Worm (Caenorhabditis elegans) whole organism, L3 larva: Measurements from ENCODE around the gene sdz-12.

Experiments
- R02D3.7 ChIP-seq: fragments of 150-350 bp; optimal IDR thresholded peaks from 2 replicates; lab custom pipeline; 2014; ENCODE audit warnings: missing biosample characterization, missing genetic modification characterization
- ZK546.5 ChIP-seq: sonication (generic microtip); optimal IDR thresholded peaks from 2 replicates; lab custom pipeline; 2017; ENCODE audit warnings: missing biosample characterization, missing genetic modification characterization
- aly-2 ChIP-seq: fragments of 150-350 bp; optimal IDR thresholded peaks from 2 replicates; lab custom pipeline; 2014; ENCODE audit warnings: missing biosample characterization, missing genetic modification characterization
- ama-1 ChIP-seq: fragments of 150-350 bp; optimal IDR thresholded peaks from 2 replicates; lab custom pipeline; 2018
- ceh-16 ChIP-seq: sonication (generic microtip); optimal IDR thresholded peaks from 2 replicates; lab custom pipeline; 2017; ENCODE audit warnings: missing biosample characterization, missing genetic modification characterization
- ceh-9 ChIP-seq: sonication (generic microtip); optimal IDR thresholded peaks from 2 replicates; lab custom pipeline; 2018; ENCODE audit warnings: missing biosample characterization, missing genetic modification characterization
- egl-5 ChIP-seq: fragments of 150-350 bp; optimal IDR thresholded peaks from 2 replicates; lab custom pipeline; 2017; ENCODE audit warnings: missing biosample characterization, missing genetic modification reagents, missing genetic modification characterization, inconsistent platforms
- elt-2 ChIP-seq: sonication (generic microtip); optimal IDR thresholded peaks from 2 replicates; lab custom pipeline; 2016; ENCODE audit warnings: missing genetic modification reagents, mild to moderate bottlenecking, missing genetic modification characterization, missing compliant biosample characterization
- eor-1 ChIP-seq, 2 experiments: fragments of 150-350 bp; optimal IDR thresholded peaks; 2 replicates each; lab custom pipeline; 2014 to 2018; ENCODE audit warnings: missing biosample characterization in 2 of 2, missing genetic modification characterization in 2 of 2
- fkh-10 ChIP-seq: sonication (generic microtip); optimal IDR thresholded peaks from 2 replicates; lab custom pipeline; 2017; ENCODE audit warnings: missing biosample characterization, missing genetic modification reagents, missing genetic modification characterization
- fkh-2 ChIP-seq: fragments of 150-350 bp; optimal IDR thresholded peaks from 2 replicates; lab custom pipeline; 2014; ENCODE audit warnings: missing biosample characterization, missing genetic modification reagents, missing genetic modification characterization
- fos-1 ChIP-seq: fragments of 150-350 bp; optimal IDR thresholded peaks from 2 replicates; lab custom pipeline; 2014; ENCODE audit warnings: missing biosample characterization, missing genetic modification characterization
- lin-15B ChIP-seq: fragments of 150-350 bp; optimal IDR thresholded peaks from 2 replicates; lab custom pipeline; 2014; ENCODE audit warnings: missing biosample characterization, missing genetic modification characterization
- lin-39 ChIP-seq: fragments of 150-350 bp; optimal IDR thresholded peaks from 2 replicates; lab custom pipeline; 2018; ENCODE audit warnings: missing biosample characterization, missing genetic modification reagents, missing genetic modification characterization
- lsy-12 ChIP-seq: sonication (generic microtip); optimal IDR thresholded peaks from 2 replicates; lab custom pipeline; 2016; ENCODE audit warnings: mild to moderate bottlenecking, missing genetic modification characterization, missing compliant biosample characterization
- mdl-1 ChIP-seq: fragments of 150-350 bp; optimal IDR thresholded peaks from 2 replicates; lab custom pipeline; 2014; ENCODE audit warnings: missing biosample characterization, missing genetic modification characterization
- mml-1 ChIP-seq: fragments of 150-350 bp; sonication (generic microtip); optimal IDR thresholded peaks from 3 replicates; lab custom pipeline; 2014; ENCODE audit warnings: missing biosample characterization, missing genetic modification characterization
- nfya-1 ChIP-seq: sonication (generic microtip); optimal IDR thresholded peaks from 2 replicates; lab custom pipeline; 2017; ENCODE audit warnings: missing genetic modification characterization, mild to moderate bottlenecking, missing compliant biosample characterization, antibody characterized with exemption, moderate library complexity; ENCODE audit not compliant: insufficient read depth
- nhr-11 ChIP-seq: fragments of 150-350 bp; optimal IDR thresholded peaks from 2 replicates; lab custom pipeline; 2014; ENCODE audit warnings: missing biosample characterization, missing genetic modification characterization
- nhr-12 ChIP-seq: fragments of 150-350 bp; optimal IDR thresholded peaks from 2 replicates; lab custom pipeline; 2014; ENCODE audit warnings: missing biosample characterization, missing genetic modification characterization
- nhr-23 ChIP-seq: fragments of 150-350 bp; optimal IDR thresholded peaks from 2 replicates; lab custom pipeline; 2014; ENCODE audit warnings: missing biosample characterization, missing genetic modification reagents, missing genetic modification characterization
- nhr-237 ChIP-seq: fragments of 150-350 bp; optimal IDR thresholded peaks from 2 replicates; lab custom pipeline; 2014; ENCODE audit warnings: missing biosample characterization, missing genetic modification characterization
- nhr-25 ChIP-seq: sonication (generic microtip); optimal IDR thresholded peaks from 2 replicates; lab custom pipeline; 2017; ENCODE audit warnings: missing biosample characterization, missing genetic modification characterization
- nhr-43 ChIP-seq: sonication (generic microtip); optimal IDR thresholded peaks from 2 replicates; lab custom pipeline; 2016; ENCODE audit warnings: mild to moderate bottlenecking, missing genetic modification characterization, missing compliant biosample characterization; ENCODE audit not compliant: poor library complexity, severe bottlenecking
- nhr-67 ChIP-seq: fragments of 150-350 bp; optimal IDR thresholded peaks from 2 replicates; lab custom pipeline; 2014; ENCODE audit warnings: missing biosample characterization, missing genetic modification characterization
- nhr-76 ChIP-seq: fragments of 150-350 bp; sonication (generic microtip); optimal IDR thresholded peaks from 5 replicates; lab custom pipeline; 2014; ENCODE audit warnings: missing biosample characterization, missing genetic modification characterization
- nhr-77 ChIP-seq: fragments of 150-350 bp; optimal IDR thresholded peaks from 2 replicates; lab custom pipeline; 2014; ENCODE audit warnings: missing biosample characterization, missing genetic modification characterization
- pqm-1 ChIP-seq: fragments of 150-350 bp; optimal IDR thresholded peaks from 2 replicates; lab custom pipeline; 2017; ENCODE audit warnings: missing biosample characterization, missing genetic modification characterization, inconsistent platforms
- sea-2 ChIP-seq: fragments of 150-350 bp; sonication (generic microtip); optimal IDR thresholded peaks from 4 replicates; lab custom pipeline; 2014; ENCODE audit warnings: missing biosample characterization, missing genetic modification reagents, missing genetic modification characterization
- snpc-4 ChIP-seq: fragments of 150-350 bp; optimal IDR thresholded peaks from 2 replicates; lab custom pipeline; 2014; ENCODE audit warnings: missing biosample characterization, missing genetic modification characterization
- tbx-2 ChIP-seq: sonication (generic microtip); optimal IDR thresholded peaks from 2 replicates; lab custom pipeline; 2016; ENCODE audit warnings: mild to moderate bottlenecking, missing genetic modification characterization, missing compliant biosample characterization
- unc-39 ChIP-seq: sonication (generic microtip); optimal IDR thresholded peaks from 4 replicates; lab custom pipeline; 2017; ENCODE audit warnings: missing biosample characterization, missing genetic modification characterization
- unc-62 ChIP-seq: fragments of 150-350 bp; sonication (generic microtip); optimal IDR thresholded peaks from 4 replicates; lab custom pipeline; 2014; ENCODE audit warnings: missing biosample characterization, missing genetic modification reagents, missing genetic modification characterization
- ztf-11 ChIP-seq: fragments of 150-350 bp; optimal IDR thresholded peaks from 2 replicates; lab custom pipeline; 2014; ENCODE audit warnings: missing biosample characterization, missing genetic modification characterization
- ztf-4 ChIP-seq: fragments of 150-350 bp; optimal IDR thresholded peaks from 2 replicates; lab custom pipeline; 2014; ENCODE audit warnings: missing biosample characterization, missing genetic modification characterization

sdz-12 gene

ce11 chrII:3701305-3701704 lies 30.3 kb downstream of the sdz-12 start, which contains the start of gene srx-105:
TSS of gene srx-105 (minus strand) at chrII:3701405.
- TF ChIP-seq egl-5 (no peak), fos-1 (tag; lab: Kevin White, UChicago) (no peak), nhr-43 (tag; lab: Kevin White, UChicago) (no peak), nhr-12 (no peak), nhr-25 (tag; lab: Kevin White, UChicago) (no peak), pqm-1 (tag; lab: Kevin White, UChicago) (no peak), mml-1 (no peak), unc-39 (tag; lab: Kevin White, UChicago) (no peak), eor-1 (tag; optimal IDR thresholded peaks at IDR 0.05; lab: Kevin White, UChicago) (no peak), nhr-11 (tag; lab: Kevin White, UChicago) (no peak), sea-2 (GFP tag; lab: Kevin White, UChicago) (no peak), mdl-1 (tag; lab: Kevin White, UChicago) (no peak), ZK546.5 (no peak)

ce11 chrII:3699591-3699990 lies 32.0 kb downstream of the sdz-12 start, which contains the start of gene srx-104:
TSS of gene srx-104 (minus strand) at chrII:3699691.
- TF ChIP-seq fos-1 (tag; lab: Kevin White, UChicago) (no peak), ama-1 (lab: Kevin White, UChicago) (no peak), fkh-10 (GFP tag; lab: Kevin White, UChicago) (no peak), mml-1 (no peak), pqm-1 (tag; lab: Kevin White, UChicago) (no peak), nhr-237 (no peak), tbx-2 (tag; lab: Kevin White, UChicago) (no peak), nfya-1 (tag; lab: Kevin White, UChicago) (no peak), nhr-23 (no peak), ztf-4 (tag; lab: Kevin White, UChicago) (no peak), fkh-2 (tag; lab: Kevin White, UChicago) (no peak), ceh-16 (tag; lab: Kevin White, UChicago) (no peak), lsy-12 (tag; lab: Kevin White, UChicago) (no peak), unc-62 (GFP tag; lab: Kevin White, UChicago) (no peak), R02D3.7 (no peak), lin-15B (tag; lab: Kevin White, UChicago) (no peak)
- TF ChIP-seq, all 47 proteins: peak for 0

ce11 chrII:3694664-3695063 lies 37.0 kb downstream of the sdz-12 start, which contains the start of gene srx-102:
TSS of gene srx-102 (minus strand) at chrII:3694764.
- TF ChIP-seq nhr-237 (no peak), ztf-11 (no peak), lsy-12 (tag; lab: Kevin White, UChicago) (no peak), nhr-12 (no peak), ceh-16 (tag; lab: Kevin White, UChicago) (no peak), nhr-25 (tag; lab: Kevin White, UChicago) (no peak), aly-2 (tag; lab: Kevin White, UChicago) (no peak), pqm-1 (tag; lab: Kevin White, UChicago) (no peak), mml-1 (no peak), lin-39 (tag; lab: Kevin White, UChicago) (no peak), fkh-2 (tag; lab: Kevin White, UChicago) (no peak), fkh-10 (GFP tag; lab: Kevin White, UChicago) (no peak), tbx-2 (tag; lab: Kevin White, UChicago) (no peak), ZK546.5 (no peak), egl-5 (no peak)

ce11 chrII:3690646-3691045 lies 41.0 kb downstream of the sdz-12 start, which contains the start of gene srx-101:
TSS of gene srx-101 (minus strand) at chrII:3690746.
- TF ChIP-seq unc-39 (tag; lab: Kevin White, UChicago) = no peak
- no peak for TF ChIP-seq nhr-25 (tag; lab: Kevin White, UChicago)
- TF ChIP-seq aly-2 (tag; lab: Kevin White, UChicago) = no peak
- TF ChIP-seq ztf-11 = no peak
- TF ChIP-seq lin-39 (tag; lab: Kevin White, UChicago) = no peak
- TF ChIP-seq lin-15B (tag; lab: Kevin White, UChicago) = no peak
- no peak for TF ChIP-seq nhr-67 (tag; lab: Kevin White, UChicago)
- TF ChIP-seq R02D3.7 = no peak
- TF ChIP-seq fkh-10 (GFP tag; lab: Kevin White, UChicago) = no peak
- no peak for TF ChIP-seq ceh-9 (tag; lab: Kevin White, UChicago)
- no peak for TF ChIP-seq nfya-1 (tag; lab: Kevin White, UChicago)
- no peak for TF ChIP-seq snpc-4
- no peak for TF ChIP-seq eor-1 (tag; optimal IDR thresholded peaks at IDR 0.05; lab: Kevin White, UChicago)
- TF ChIP-seq nhr-43 (tag; lab: Kevin White, UChicago) = no peak
- TF ChIP-seq elt-2 = no peak
- TF ChIP-seq ceh-16 (tag; lab: Kevin White, UChicago) = no peak
- TF ChIP-seq nhr-76 (tag; lab: Kevin White, UChicago) = no peak
- TF ChIP-seq lsy-12 (tag; lab: Kevin White, UChicago) = no peak
- TF ChIP-seq nhr-77 (tag; lab: Kevin White, UChicago) = no peak
